Worm (Caenorhabditis elegans) whole organism, L2 larva: ENCODE measurements around the gene clec-43.

Source experiments
- R02D3.7 ChIP-seq: fragments of 150-350 bp; optimal IDR thresholded peaks from 2 replicates; lab custom pipeline; 2014; ENCODE audit warnings: missing biosample characterization, missing genetic modification characterization
- ZK546.5 ChIP-seq: sonication (generic microtip); optimal IDR thresholded peaks from 2 replicates; lab custom pipeline; 2017; ENCODE audit warnings: missing biosample characterization, missing genetic modification characterization
- ceh-16 ChIP-seq: fragments of 150-350 bp; optimal IDR thresholded peaks from 2 replicates; lab custom pipeline; 2014; ENCODE audit warnings: missing biosample characterization, missing genetic modification characterization
- egl-27 ChIP-seq: sonication (generic microtip); optimal IDR thresholded peaks from 3 replicates; lab custom pipeline; 2017; ENCODE audit warnings: missing biosample characterization, missing genetic modification reagents, missing genetic modification characterization
- elt-1 ChIP-seq: fragments of 150-350 bp; optimal IDR thresholded peaks from 2 replicates; lab custom pipeline; 2014; ENCODE audit warnings: missing biosample characterization, missing genetic modification characterization
- elt-3 ChIP-seq: sonication (generic microtip); optimal IDR thresholded peaks from 2 replicates; lab custom pipeline; 2017; ENCODE audit warnings: missing biosample characterization, missing genetic modification characterization
- fos-1 ChIP-seq: fragments of 150-350 bp; optimal IDR thresholded peaks from 2 replicates; lab custom pipeline; 2014; ENCODE audit warnings: missing biosample characterization, missing genetic modification characterization
- mab-5 ChIP-seq: fragments of 150-350 bp; optimal IDR thresholded peaks from 2 replicates; lab custom pipeline; 2014; ENCODE audit warnings: missing biosample characterization, missing genetic modification characterization
- mdl-1 ChIP-seq, 2 experiments: fragments of 150-350 bp in 1 of 2; sonication (generic microtip) in 1 of 2; optimal IDR thresholded peaks; 2 replicates each; lab custom pipeline; 2017; ENCODE audit warnings: missing biosample characterization in 2 of 2, missing genetic modification characterization in 2 of 2
- skn-1 ChIP-seq: sonication (generic microtip); optimal IDR thresholded peaks from 2 replicates; lab custom pipeline; 2017; ENCODE audit warnings: missing biosample characterization, missing genetic modification characterization

DNA sequence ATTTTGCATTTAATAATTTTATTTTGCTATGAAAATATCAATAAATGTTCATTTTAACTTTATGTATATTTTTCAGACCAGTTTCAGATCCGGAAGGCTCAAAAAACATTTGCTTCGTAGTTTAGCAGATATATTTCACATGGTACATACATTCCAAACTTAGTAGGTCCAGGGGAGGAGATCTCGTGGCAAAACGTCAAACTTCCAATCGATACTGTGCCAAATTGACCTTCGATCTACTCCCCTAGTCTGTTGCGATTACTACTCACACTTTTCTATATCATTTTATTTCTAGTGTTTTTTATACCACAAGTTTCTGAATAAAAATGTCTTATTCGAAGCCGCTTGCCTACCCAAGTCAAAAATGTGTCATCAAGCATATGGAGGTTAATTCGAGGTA, 32.2 kb upstream of the clec-43 start, which contains the start of gene fbxc-31:
- TF ChIP-seq elt-1 (tag; lab: Kevin White, UChicago), result no peak
- TF ChIP-seq egl-27 (tag; lab: Kevin White, UChicago), result no peak
- no peak for TF ChIP-seq mdl-1 (tag; optimal IDR thresholded peaks at IDR 0.05; lab: Kevin White, UChicago)
- no peak for TF ChIP-seq elt-3 (tag; lab: Kevin White, UChicago)
- no peak for TF ChIP-seq mab-5 (tag; lab: Kevin White, UChicago)
- no peak for TF ChIP-seq fos-1
- no peak for TF ChIP-seq skn-1
- TF ChIP-seq ceh-16 (tag; lab: Kevin White, UChicago), result no peak
- no peak for TF ChIP-seq ZK546.5 (tag; lab: Kevin White, UChicago)
- TF ChIP-seq R02D3.7 (tag; lab: Kevin White, UChicago), result no peak
